Fruit fly (Drosophila melanogaster) Kc167 (cell line): Measurements from ENCODE around the gene wda.

Experiments used
- psq ChIP-seq: fragments of >200 bp; optimal IDR thresholded peaks from 2 replicates; lab custom pipeline; 2017; ENCODE audit warnings: missing external identifiers
- ttk ChIP-seq: sonication (Bioruptor generic); optimal IDR thresholded peaks from 2 replicates; lab custom pipeline; 2017; ENCODE audit warnings: missing external identifiers

dm6 chr3R:23301270-23301669, 43.4 kb upstream of the wda start:
- TF ChIP-seq ttk (lab: Kevin White, UChicago) (no peak), psq (no peak)
